Worm (Caenorhabditis elegans): ENCODE results near the gene ssp-10.

The ssp-10 gene

ce11 chrIV:9852250-9852649, 1.4 kb upstream of the ssp-10 start, which contains the start of gene ssq-1 (continued):
- TF ChIP-seq jun-1 (tag; optimal IDR thresholded peaks at IDR 0.05): no peak

DNA sequence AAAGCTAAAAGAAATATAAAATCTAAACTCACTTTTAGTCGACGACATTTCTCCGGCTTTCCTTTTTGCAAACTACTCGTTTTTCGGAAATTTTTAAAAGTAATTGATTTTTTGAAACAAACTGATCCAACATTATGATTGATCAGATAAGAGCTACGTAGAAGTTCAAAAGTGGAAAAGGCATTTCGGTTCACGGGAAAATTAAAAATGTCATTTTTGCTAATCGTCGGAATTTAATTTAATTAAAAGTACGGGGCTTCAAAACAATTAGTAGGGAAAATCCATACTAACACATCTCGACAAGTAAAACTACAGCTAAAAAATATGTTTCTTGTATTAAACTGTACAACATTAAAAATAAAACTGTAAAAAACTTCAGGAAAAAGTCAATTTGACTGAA, 1.2 kb downstream of the ssp-10 start, which contains the start of gene K07F5.8:
Gene K07F5.8, minus strand, starts transcription at position 101 of the 400 bp plus-strand sequence.
- TF ChIP-seq hlh-11 (tag; optimal IDR thresholded peaks at IDR 0.05): no peak
- TF ChIP-seq lin-38 (GFP tag; IDR thresholded peaks at IDR 0.05): no peak
- TF ChIP-seq nhr-77 (tag; optimal IDR thresholded peaks at IDR 0.05): no peak
- TF ChIP-seq aha-1 (tag): no peak
- no peak for TF ChIP-seq vab-7 (GFP tag; IDR thresholded peaks at IDR 0.05)
- TF ChIP-seq ceh-82 (tag; optimal IDR thresholded peaks at IDR 0.05): no peak
- TF ChIP-seq mdt-29 (GFP tag; IDR thresholded peaks at IDR 0.05): no peak
- TF ChIP-seq egl-43 (GFP tag; IDR thresholded peaks at IDR 0.05): no peak
- no peak for TF ChIP-seq nhr-25 (tag; optimal IDR thresholded peaks at IDR 0.05; ENCODE audit: borderline replicate concordance, insufficient read depth)
- no peak for TF ChIP-seq egl-27 (tag; optimal IDR thresholded peaks at IDR 0.05)
- TF ChIP-seq daf-16 (GFP tag; optimal IDR thresholded peaks at IDR 0.05): no peak
- TF ChIP-seq daf-16 (tag; optimal IDR thresholded peaks at IDR 0.05): no peak
- no peak for TF ChIP-seq ZK546.5 (tag; optimal IDR thresholded peaks at IDR 0.05)
- no peak for TF ChIP-seq nhr-111 (GFP tag; optimal IDR thresholded peaks at IDR 0.05)
- TF ChIP-seq Y48G9A.11 (GFP tag; IDR thresholded peaks at IDR 0.05): no peak
- no peak for TF ChIP-seq php-3 (GFP tag; IDR thresholded peaks at IDR 0.05)
- no peak for TF ChIP-seq hif-1 (tag; optimal IDR thresholded peaks at IDR 0.05)
- TF ChIP-seq F26F4.8 (GFP tag; conservative IDR thresholded peaks at IDR 0.05): no peak

ce11 chrIV:9848075-9848474, 2.8 kb downstream of the ssp-10 start, which contains the start of gene K07F5.7:
Gene K07F5.7, minus strand, starts transcription at chrIV:9848175.
- TF ChIP-seq aha-1 (tag) (peak; percentile 64), nhr-111 (GFP tag; optimal IDR thresholded peaks at IDR 0.05) (no peak)

- TF ChIP-seq daf-8 (GFP tag; IDR thresholded peaks at IDR 0.05) (no peak), nhr-10 (tag; optimal IDR thresholded peaks at IDR 0.05) (no peak), fos-1 (tag; optimal IDR thresholded peaks at IDR 0.05) (no peak), dmd-8 (GFP tag; IDR thresholded peaks at IDR 0.05) (no peak), snpc-4 (tag; optimal IDR thresholded peaks at IDR 0.05) (no peak), egl-27 (tag; optimal IDR thresholded peaks at IDR 0.05) (no peak), nhr-77 (tag; optimal IDR thresholded peaks at IDR 0.05) (no peak), hlh-11 (tag; optimal IDR thresholded peaks at IDR 0.05) (no peak), attf-4 (tag; optimal IDR thresholded peaks at IDR 0.05) (no peak), F26F4.8 (GFP tag; conservative IDR thresholded peaks at IDR 0.05) (no peak), R02D3.7 (tag; optimal IDR thresholded peaks at IDR 0.05) (no peak), mdl-1 (tag; optimal IDR thresholded peaks at IDR 0.05) (no peak), ceh-20 (GFP tag; IDR thresholded peaks at IDR 0.05) (no peak), dmd-6 (GFP tag; IDR thresholded peaks at IDR 0.05) (no peak), rbr-2 (tag; optimal IDR thresholded peaks at IDR 0.05) (no peak)
Observed at ce11 chrIV:9846574-9846973, 4.3 kb downstream of the ssp-10 start, which contains the start of gene K07F5.6. Gene K07F5.6, minus strand, starts transcription at chrIV:9846674.

- TF ChIP-seq F49E8.2 (tag; optimal IDR thresholded peaks at IDR 0.05; ENCODE audit: borderline replicate concordance) (no peak), unc-62 (GFP tag; optimal IDR thresholded peaks at IDR 0.05 in 1 of 2) (peak in 1 of 2 experiments; percentile 71), unc-62 (tag; optimal IDR thresholded peaks at IDR 0.05) (no peak)
Observed at ce11 chrIV:9843760-9844159, 7.1 kb downstream of the ssp-10 start, which contains the start of gene nspd-2. Gene nspd-2, plus strand, starts transcription at chrIV:9844060.

DNA sequence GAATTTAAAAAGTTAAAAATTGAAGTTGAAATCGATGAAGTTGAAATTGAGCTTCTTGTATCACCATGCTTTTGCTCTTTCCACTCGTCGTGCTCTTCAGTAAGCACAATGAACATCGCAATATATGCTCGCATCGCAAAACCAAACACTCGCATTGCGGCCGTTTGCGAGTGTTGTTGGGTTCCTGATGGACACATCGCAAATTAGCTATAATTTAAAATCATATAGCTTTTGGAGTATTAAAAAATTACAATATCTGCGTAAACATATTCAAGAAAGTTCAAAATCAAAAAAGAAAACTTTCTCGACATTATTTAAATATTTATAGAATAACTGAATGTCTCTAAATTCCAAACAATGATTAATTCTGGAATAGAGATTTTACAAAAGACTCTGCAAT, 8.8 kb downstream of the ssp-10 start, which contains the start of gene K07F5.17:
Gene K07F5.17, plus strand, starts transcription at position 301 of the 400 bp plus-strand sequence.
- TF ChIP-seq hlh-30 (tag; optimal IDR thresholded peaks at IDR 0.05; ENCODE audit: insufficient read depth): no peak
- no peak for TF ChIP-seq mdl-1 (tag; optimal IDR thresholded peaks at IDR 0.05)
- TF ChIP-seq vab-7 (GFP tag; IDR thresholded peaks at IDR 0.05): no peak
- TF ChIP-seq fos-1 (tag; optimal IDR thresholded peaks at IDR 0.05): no peak
- TF ChIP-seq lin-38 (GFP tag; IDR thresholded peaks at IDR 0.05): no peak
- TF ChIP-seq zfp-3 (GFP tag; conservative IDR thresholded peaks at IDR 0.05): no peak
- TF ChIP-seq zip-2 (tag; optimal IDR thresholded peaks at IDR 0.05): no peak
- TF ChIP-seq zip-11 (GFP tag; IDR thresholded peaks at IDR 0.05): no peak
- TF ChIP-seq cey-2 (tag; optimal IDR thresholded peaks at IDR 0.05; ENCODE audit: borderline replicate concordance, insufficient read depth): no peak
- no peak for TF ChIP-seq hlh-11 (tag; optimal IDR thresholded peaks at IDR 0.05)
- TF ChIP-seq nhr-77 (tag; optimal IDR thresholded peaks at IDR 0.05): no peak
- TF ChIP-seq snpc-4 (tag; optimal IDR thresholded peaks at IDR 0.05): no peak
- TF ChIP-seq mxl-3 (GFP tag; optimal IDR thresholded peaks at IDR 0.05): no peak
- TF ChIP-seq egl-43 (GFP tag; IDR thresholded peaks at IDR 0.05): no peak
- TF ChIP-seq set-16 (GFP tag; IDR thresholded peaks at IDR 0.05): no peak
- TF ChIP-seq ces-1 (GFP tag; optimal IDR thresholded peaks at IDR 0.05): no peak

Measured in whole organism, L4 larva.